Worm (Caenorhabditis elegans): ENCODE results near the gene nasp-1.
A peak's percentile ranks its signal among the peaks of the same experiment; 100 is the strongest.

nasp-1 gene

DNA sequence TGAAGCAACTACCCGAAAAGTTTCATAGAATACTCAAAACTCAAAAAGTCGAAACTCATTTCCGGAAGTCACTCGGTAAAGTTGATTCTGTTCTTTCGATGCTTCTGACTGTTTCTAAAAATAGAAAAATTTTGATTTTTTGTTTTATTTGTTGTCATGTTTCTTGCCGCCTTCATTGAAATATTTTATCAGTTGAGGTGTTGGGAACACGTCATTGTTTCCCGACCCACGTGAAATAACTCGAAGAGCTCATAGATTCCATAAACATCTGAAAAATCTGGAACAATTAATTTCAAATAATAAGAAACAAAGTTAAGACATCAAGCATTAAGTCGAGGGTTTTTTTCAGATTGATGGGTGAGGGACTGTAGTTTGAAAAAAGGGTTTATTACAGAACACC lies 48.5 kb downstream of the nasp-1 start:
- TF ChIP-seq flt-1 (GFP tag; IDR thresholded peaks at IDR 0.05) (no peak), sea-1 (GFP tag; conservative IDR thresholded peaks at IDR 0.05) (no peak), tbx-11 (GFP tag; IDR thresholded peaks at IDR 0.05) (no peak), hmbx-1 (tag; optimal IDR thresholded peaks at IDR 0.05) (no peak), ets-7 (tag; optimal IDR thresholded peaks at IDR 0.05) (no peak), B0310.2 (tag; optimal IDR thresholded peaks at IDR 0.05) (no peak), ama-1 (optimal IDR thresholded peaks at IDR 0.05) (no peak), hmg-4 (GFP tag; optimal IDR thresholded peaks at IDR 0.05) (no peak), F13C5.2 (tag; optimal IDR thresholded peaks at IDR 0.05) (no peak), pes-1 (GFP tag; IDR thresholded peaks at IDR 0.05) (no peak), aly-1 (tag; optimal IDR thresholded peaks at IDR 0.05) (no peak), tra-4 (tag; optimal IDR thresholded peaks at IDR 0.05) (no peak), scrt-1 (GFP tag; IDR thresholded peaks at IDR 0.05) (no peak), hnd-1 (tag; optimal IDR thresholded peaks at IDR 0.05) (no peak), tbx-37 (GFP tag; conservative IDR thresholded peaks at IDR 0.05) (no peak), ceh-13 (GFP tag; optimal IDR thresholded peaks at IDR 0.05) (no peak)

- TF ChIP-seq hnd-1 (tag; optimal IDR thresholded peaks at IDR 0.05) = no peak
- no peak for TF ChIP-seq ceh-36 (tag; optimal IDR thresholded peaks at IDR 0.05)
- no peak for TF ChIP-seq flt-1 (GFP tag; IDR thresholded peaks at IDR 0.05)
- no peak for TF ChIP-seq tbx-37 (GFP tag; conservative IDR thresholded peaks at IDR 0.05)
- TF ChIP-seq ama-1 (optimal IDR thresholded peaks at IDR 0.05) = no peak
These were observed 49.0 kb downstream of the nasp-1 start for ce11 chrII:11155400-11155799.

- no peak for TF ChIP-seq ets-7 (tag; optimal IDR thresholded peaks at IDR 0.05)
- no peak for TF ChIP-seq F13C5.2 (tag; optimal IDR thresholded peaks at IDR 0.05)
- TF ChIP-seq tra-4 (tag; optimal IDR thresholded peaks at IDR 0.05) = no peak
- no peak for TF ChIP-seq aly-1 (tag; optimal IDR thresholded peaks at IDR 0.05)
- TF ChIP-seq B0310.2 (tag; optimal IDR thresholded peaks at IDR 0.05) = no peak
- TF ChIP-seq tbx-37 (GFP tag; conservative IDR thresholded peaks at IDR 0.05) = no peak
- no peak for TF ChIP-seq flt-1 (GFP tag; IDR thresholded peaks at IDR 0.05)
- no peak for TF ChIP-seq hnd-1 (tag; optimal IDR thresholded peaks at IDR 0.05)
- no peak for TF ChIP-seq ceh-13 (GFP tag; optimal IDR thresholded peaks at IDR 0.05)
- TF ChIP-seq ceh-36 (tag; optimal IDR thresholded peaks at IDR 0.05) = no peak
- no peak for TF ChIP-seq hmg-4 (GFP tag; optimal IDR thresholded peaks at IDR 0.05)
- TF ChIP-seq pes-1 (GFP tag; IDR thresholded peaks at IDR 0.05) = no peak
- TF ChIP-seq ama-1 (optimal IDR thresholded peaks at IDR 0.05) = no peak
- TF ChIP-seq scrt-1 (GFP tag; IDR thresholded peaks at IDR 0.05) = no peak
- TF ChIP-seq tbx-11 (GFP tag; IDR thresholded peaks at IDR 0.05) = no peak
- TF ChIP-seq hmbx-1 (tag; optimal IDR thresholded peaks at IDR 0.05) = no peak
- no peak for TF ChIP-seq sea-1 (GFP tag; conservative IDR thresholded peaks at IDR 0.05)
These were observed 49.7 kb downstream of the nasp-1 start for ce11 chrII:11156160-11156559.

ce11 chrII:11157660-11158059 lies 51.2 kb downstream of the nasp-1 start:
- TF ChIP-seq sea-1 (GFP tag; conservative IDR thresholded peaks at IDR 0.05) (peak; percentile 73; the same call in 1 of the 2 replicates), B0310.2 (tag; optimal IDR thresholded peaks at IDR 0.05) (no peak), hmg-4 (GFP tag; optimal IDR thresholded peaks at IDR 0.05) (no peak), ceh-36 (tag; optimal IDR thresholded peaks at IDR 0.05) (peak; percentile 73), hnd-1 (tag; optimal IDR thresholded peaks at IDR 0.05) (peak; percentile 34), tra-4 (tag; optimal IDR thresholded peaks at IDR 0.05) (no peak), aly-1 (tag; optimal IDR thresholded peaks at IDR 0.05) (no peak), hmbx-1 (tag; optimal IDR thresholded peaks at IDR 0.05) (no peak), tbx-37 (GFP tag; conservative IDR thresholded peaks at IDR 0.05) (peak; percentile 63), flt-1 (GFP tag; IDR thresholded peaks at IDR 0.05) (peak; percentile 62; the same call in 1 of the 2 replicates), ets-7 (tag; optimal IDR thresholded peaks at IDR 0.05) (no peak), F13C5.2 (tag; optimal IDR thresholded peaks at IDR 0.05) (no peak), scrt-1 (GFP tag; IDR thresholded peaks at IDR 0.05) (peak; percentile 70), pes-1 (GFP tag; IDR thresholded peaks at IDR 0.05) (peak; percentile 78), ceh-13 (GFP tag; optimal IDR thresholded peaks at IDR 0.05) (peak; percentile 4), tbx-11 (GFP tag; IDR thresholded peaks at IDR 0.05) (0 out of 2 replicates have a peak, but pooled peaks have one; percentile 44), ama-1 (optimal IDR thresholded peaks at IDR 0.05) (no peak)
